Fruit fly (Drosophila melanogaster) S2 (cell line): ENCODE data around the gene CASK.

Experiments used
- CG8478 ChIP-seq: fragments of >200 bp; optimal IDR thresholded peaks from 2 replicates; lab custom pipeline; 2018
- CTCF ChIP-seq, 2 experiments: fragments of >200 bp; optimal IDR thresholded peaks; 2 replicates each; lab custom pipeline; 2018

DNA sequence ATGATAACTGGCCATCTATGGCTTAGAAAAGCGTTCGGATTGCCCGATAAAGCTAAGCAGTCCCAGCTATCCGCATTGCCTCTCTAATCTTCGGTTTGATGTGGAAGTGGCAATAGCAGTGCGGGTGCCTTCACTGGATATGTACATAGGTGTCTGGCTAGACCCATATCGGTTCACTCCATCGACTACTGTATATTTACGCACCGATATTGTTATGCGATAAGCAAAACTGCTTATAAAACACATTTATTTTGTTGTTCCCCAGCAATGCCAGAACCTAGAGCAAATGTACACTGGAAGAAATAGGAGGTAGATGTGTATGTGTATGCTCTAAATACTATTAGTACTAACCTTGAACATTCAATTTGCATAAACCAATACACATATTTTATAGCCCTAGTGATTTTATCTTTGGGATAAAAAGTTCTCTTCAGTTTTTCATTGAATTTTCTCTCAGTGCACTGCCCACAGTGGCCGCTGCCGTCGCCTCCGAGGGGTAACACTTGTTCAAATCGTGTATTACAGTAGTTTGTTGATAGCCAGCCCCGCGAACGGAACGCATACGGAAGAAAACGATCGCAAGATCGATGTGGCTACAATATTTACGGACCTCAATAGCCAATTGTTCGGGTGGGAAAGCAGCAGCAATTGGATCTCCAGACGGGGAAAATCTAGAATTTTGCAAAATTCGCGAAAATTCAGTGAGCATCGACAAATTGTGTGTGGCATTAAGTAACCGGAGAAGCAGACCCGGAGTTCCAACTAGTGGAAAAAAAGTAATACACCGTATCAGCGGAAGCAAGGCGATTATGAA is 47.9 kb upstream of the CASK start, which contains the start of gene CG31431:
- TF ChIP-seq CTCF (optimal IDR thresholded peaks at IDR 0.05; lab: Kevin White, UChicago) (no peak), CG8478 (lab: Kevin White, UChicago) (no peak)
